Worm (Caenorhabditis elegans): ENCODE measurements around the gene mrpl-32.

The mrpl-32 gene

ce11 chrIII:8429497-8429896 is 20.1 kb upstream of the mrpl-32 start:
- TF ChIP-seq ceh-22 (tag; optimal IDR thresholded peaks at IDR 0.05) (no peak), C38D4.7 (GFP tag; optimal IDR thresholded peaks at IDR 0.05) (no peak), K02D7.2 (tag; optimal IDR thresholded peaks at IDR 0.05) (no peak), lin-11 (tag; optimal IDR thresholded peaks at IDR 0.05) (no peak), syd-9 (tag; optimal IDR thresholded peaks at IDR 0.05) (no peak), ama-1 (optimal IDR thresholded peaks at IDR 0.05) (no peak), mec-3 (tag; optimal IDR thresholded peaks at IDR 0.05; ENCODE audit: borderline replicate concordance) (no peak), F13H6.1 (tag; optimal IDR thresholded peaks at IDR 0.05) (no peak), tbx-7 (tag; optimal IDR thresholded peaks at IDR 0.05) (no peak), ceh-30 (tag; optimal IDR thresholded peaks at IDR 0.05) (no peak), elt-2 (tag; optimal IDR thresholded peaks at IDR 0.05) (no peak), dve-1 (tag; optimal IDR thresholded peaks at IDR 0.05) (no peak), ceh-2 (tag; optimal IDR thresholded peaks at IDR 0.05) (no peak)

ce11 chrIII:8432143-8432542 is 17.4 kb upstream of the mrpl-32 start, which contains the start of gene ZK1236.5:
Gene ZK1236.5 (minus strand): TSS chrIII:8432214.
- TF ChIP-seq pros-1 (tag; optimal IDR thresholded peaks at IDR 0.05) (no peak), ceh-30 (tag; optimal IDR thresholded peaks at IDR 0.05) (no peak), nfya-1 (tag; optimal IDR thresholded peaks at IDR 0.05) (peak; percentile 26)

- TF ChIP-seq ceh-31 (tag; optimal IDR thresholded peaks at IDR 0.05) = no peak
- no peak for TF ChIP-seq C38D4.7 (GFP tag; optimal IDR thresholded peaks at IDR 0.05)
- TF ChIP-seq hlh-15 (tag; optimal IDR thresholded peaks at IDR 0.05) = no peak
These were observed 14.5 kb upstream of the mrpl-32 start, which contains the start of gene ZK1236.9 for ce11 chrIII:8435074-8435473. Gene ZK1236.9 (minus strand): TSS chrIII:8435174.

- no peak for TF ChIP-seq ceh-22 (tag; optimal IDR thresholded peaks at IDR 0.05)
- TF ChIP-seq ceh-31 (tag; optimal IDR thresholded peaks at IDR 0.05) = no peak
- TF ChIP-seq lin-11 (tag; optimal IDR thresholded peaks at IDR 0.05) = no peak
- no peak for TF ChIP-seq nhr-232 (tag; optimal IDR thresholded peaks at IDR 0.05)
- TF ChIP-seq zip-5 (tag; optimal IDR thresholded peaks at IDR 0.05) = no peak
- no peak for TF ChIP-seq C08G9.2 (tag; optimal IDR thresholded peaks at IDR 0.05)
- TF ChIP-seq hlh-30 (tag; optimal IDR thresholded peaks at IDR 0.05; ENCODE audit: insufficient read depth) = no peak
- TF ChIP-seq ztf-16 (tag; optimal IDR thresholded peaks at IDR 0.05) = no peak
- TF ChIP-seq Y22D7AL.16 (tag; optimal IDR thresholded peaks at IDR 0.05) = no peak
These were observed 11.7 kb upstream of the mrpl-32 start for ce11 chrIII:8437763-8438414.

- no peak for TF ChIP-seq ceh-14 (tag; optimal IDR thresholded peaks at IDR 0.05)
- TF ChIP-seq hlh-13 (GFP tag; optimal IDR thresholded peaks at IDR 0.05) = no peak
- TF ChIP-seq dmd-4 (tag; optimal IDR thresholded peaks at IDR 0.05; ENCODE audit: borderline replicate concordance) = no peak
- no peak for TF ChIP-seq sdc-2 (tag; optimal IDR thresholded peaks at IDR 0.05)
- no peak for TF ChIP-seq nfya-1 (tag; optimal IDR thresholded peaks at IDR 0.05)
- no peak for TF ChIP-seq che-1 (tag; optimal IDR thresholded peaks at IDR 0.05)
- no peak for TF ChIP-seq elt-4 (tag; optimal IDR thresholded peaks at IDR 0.05)
- no peak for TF ChIP-seq hlh-15 (tag; optimal IDR thresholded peaks at IDR 0.05)
- TF ChIP-seq ceh-22 (tag; optimal IDR thresholded peaks at IDR 0.05) = no peak
- TF ChIP-seq elt-2 (tag; optimal IDR thresholded peaks at IDR 0.05) = no peak
- no peak for TF ChIP-seq npax-4 (tag; optimal IDR thresholded peaks at IDR 0.05)
- no peak for TF ChIP-seq pat-9 (tag; optimal IDR thresholded peaks at IDR 0.05)
- no peak for TF ChIP-seq dve-1 (tag; optimal IDR thresholded peaks at IDR 0.05)
- no peak for TF ChIP-seq tbx-2 (tag; optimal IDR thresholded peaks at IDR 0.05)
- no peak for TF ChIP-seq pros-1 (tag; optimal IDR thresholded peaks at IDR 0.05)
- no peak for TF ChIP-seq sox-4 (tag; optimal IDR thresholded peaks at IDR 0.05)
These were observed 10.2 kb upstream of the mrpl-32 start, which contains the start of gene pqn-96 for ce11 chrIII:8439312-8439711. Gene pqn-96 (minus strand): TSS chrIII:8439412.

All from whole organism, late embryonic.